Worm (Caenorhabditis elegans) whole organism, L3 larva: ENCODE results near the gene srd-54.

Experiments
- R02D3.7 ChIP-seq: fragments of 150-350 bp; optimal IDR thresholded peaks from 2 replicates; lab custom pipeline; 2014; ENCODE audit warnings: missing biosample characterization, missing genetic modification characterization
- ZK546.5 ChIP-seq: sonication (generic microtip); optimal IDR thresholded peaks from 2 replicates; lab custom pipeline; 2017; ENCODE audit warnings: missing biosample characterization, missing genetic modification characterization
- aly-2 ChIP-seq: fragments of 150-350 bp; optimal IDR thresholded peaks from 2 replicates; lab custom pipeline; 2014; ENCODE audit warnings: missing biosample characterization, missing genetic modification characterization
- ama-1 ChIP-seq: fragments of 150-350 bp; optimal IDR thresholded peaks from 2 replicates; lab custom pipeline; 2018
- ceh-28 ChIP-seq: fragments of 150-350 bp; optimal IDR thresholded peaks from 2 replicates; lab custom pipeline; 2014; ENCODE audit warnings: missing biosample characterization, missing genetic modification reagents, missing genetic modification characterization
- ceh-9 ChIP-seq: sonication (generic microtip); optimal IDR thresholded peaks from 2 replicates; lab custom pipeline; 2018; ENCODE audit warnings: missing biosample characterization, missing genetic modification characterization
- daf-12 ChIP-seq: fragments of 150-350 bp; optimal IDR thresholded peaks from 2 replicates; lab custom pipeline; 2014; ENCODE audit warnings: missing biosample characterization, missing genetic modification reagents, missing genetic modification characterization
- egl-27 ChIP-seq: sonication (generic microtip); optimal IDR thresholded peaks from 4 replicates; lab custom pipeline; 2017; ENCODE audit warnings: missing biosample characterization, missing genetic modification reagents, missing genetic modification characterization
- egl-5 ChIP-seq: fragments of 150-350 bp; optimal IDR thresholded peaks from 2 replicates; lab custom pipeline; 2017; ENCODE audit warnings: missing biosample characterization, missing genetic modification reagents, missing genetic modification characterization, inconsistent platforms
- elt-1 ChIP-seq: fragments of 150-350 bp; optimal IDR thresholded peaks from 2 replicates; lab custom pipeline; 2014; ENCODE audit warnings: missing biosample characterization, missing genetic modification characterization
- elt-2 ChIP-seq: sonication (generic microtip); optimal IDR thresholded peaks from 2 replicates; lab custom pipeline; 2016; ENCODE audit warnings: missing genetic modification reagents, mild to moderate bottlenecking, missing genetic modification characterization, missing compliant biosample characterization
- elt-3 ChIP-seq, 3 experiments: fragments of 150-350 bp in 1 of 3; sonication (generic microtip) in 2 of 3; optimal IDR thresholded peaks; 2 replicates in 2 of 3; 4 replicates in 1 of 3; lab custom pipeline; 2014 to 2017; ENCODE audit warnings: missing biosample characterization in 3 of 3, missing genetic modification characterization in 3 of 3
- fkh-10 ChIP-seq: sonication (generic microtip); optimal IDR thresholded peaks from 2 replicates; lab custom pipeline; 2017; ENCODE audit warnings: missing biosample characterization, missing genetic modification reagents, missing genetic modification characterization
- fkh-2 ChIP-seq: fragments of 150-350 bp; optimal IDR thresholded peaks from 2 replicates; lab custom pipeline; 2014; ENCODE audit warnings: missing biosample characterization, missing genetic modification reagents, missing genetic modification characterization
- fos-1 ChIP-seq: fragments of 150-350 bp; optimal IDR thresholded peaks from 2 replicates; lab custom pipeline; 2014; ENCODE audit warnings: missing biosample characterization, missing genetic modification characterization
- hmg-11 ChIP-seq: sonication (generic microtip); optimal IDR thresholded peaks from 2 replicates; lab custom pipeline; 2016; ENCODE audit warnings: missing genetic modification characterization, missing compliant biosample characterization
- jun-1 ChIP-seq: fragments of 150-350 bp; optimal IDR thresholded peaks from 2 replicates; lab custom pipeline; 2014; ENCODE audit warnings: missing biosample characterization, missing genetic modification reagents, missing genetic modification characterization
- lin-15B ChIP-seq: fragments of 150-350 bp; optimal IDR thresholded peaks from 2 replicates; lab custom pipeline; 2014; ENCODE audit warnings: missing biosample characterization, missing genetic modification characterization
- lin-39 ChIP-seq: fragments of 150-350 bp; optimal IDR thresholded peaks from 2 replicates; lab custom pipeline; 2018; ENCODE audit warnings: missing biosample characterization, missing genetic modification reagents, missing genetic modification characterization
- lsy-12 ChIP-seq: sonication (generic microtip); optimal IDR thresholded peaks from 2 replicates; lab custom pipeline; 2016; ENCODE audit warnings: mild to moderate bottlenecking, missing genetic modification characterization, missing compliant biosample characterization
- mdl-1 ChIP-seq: fragments of 150-350 bp; optimal IDR thresholded peaks from 2 replicates; lab custom pipeline; 2014; ENCODE audit warnings: missing biosample characterization, missing genetic modification characterization
- mml-1 ChIP-seq: fragments of 150-350 bp; sonication (generic microtip); optimal IDR thresholded peaks from 3 replicates; lab custom pipeline; 2014; ENCODE audit warnings: missing biosample characterization, missing genetic modification characterization
- nfya-1 ChIP-seq: sonication (generic microtip); optimal IDR thresholded peaks from 2 replicates; lab custom pipeline; 2017; ENCODE audit warnings: missing genetic modification characterization, mild to moderate bottlenecking, missing compliant biosample characterization, antibody characterized with exemption, moderate library complexity; ENCODE audit not compliant: insufficient read depth
- nhr-11 ChIP-seq: fragments of 150-350 bp; optimal IDR thresholded peaks from 2 replicates; lab custom pipeline; 2014; ENCODE audit warnings: missing biosample characterization, missing genetic modification characterization
- nhr-12 ChIP-seq: fragments of 150-350 bp; optimal IDR thresholded peaks from 2 replicates; lab custom pipeline; 2014; ENCODE audit warnings: missing biosample characterization, missing genetic modification characterization
- nhr-23 ChIP-seq: fragments of 150-350 bp; optimal IDR thresholded peaks from 2 replicates; lab custom pipeline; 2014; ENCODE audit warnings: missing biosample characterization, missing genetic modification reagents, missing genetic modification characterization
- nhr-237 ChIP-seq: fragments of 150-350 bp; optimal IDR thresholded peaks from 2 replicates; lab custom pipeline; 2014; ENCODE audit warnings: missing biosample characterization, missing genetic modification characterization
- nhr-25 ChIP-seq: sonication (generic microtip); optimal IDR thresholded peaks from 2 replicates; lab custom pipeline; 2017; ENCODE audit warnings: missing biosample characterization, missing genetic modification characterization
- nhr-43 ChIP-seq: sonication (generic microtip); optimal IDR thresholded peaks from 2 replicates; lab custom pipeline; 2016; ENCODE audit warnings: mild to moderate bottlenecking, missing genetic modification characterization, missing compliant biosample characterization; ENCODE audit not compliant: poor library complexity, severe bottlenecking
- nhr-67 ChIP-seq: fragments of 150-350 bp; optimal IDR thresholded peaks from 2 replicates; lab custom pipeline; 2014; ENCODE audit warnings: missing biosample characterization, missing genetic modification characterization
- nhr-77 ChIP-seq: fragments of 150-350 bp; optimal IDR thresholded peaks from 2 replicates; lab custom pipeline; 2014; ENCODE audit warnings: missing biosample characterization, missing genetic modification characterization
- pha-4 ChIP-seq: fragments of 150-350 bp; optimal IDR thresholded peaks from 2 replicates; lab custom pipeline; 2014; ENCODE audit warnings: missing biosample characterization, missing genetic modification reagents, missing genetic modification characterization
- pqm-1 ChIP-seq: fragments of 150-350 bp; optimal IDR thresholded peaks from 2 replicates; lab custom pipeline; 2017; ENCODE audit warnings: missing biosample characterization, missing genetic modification characterization, inconsistent platforms
- sea-2 ChIP-seq: fragments of 150-350 bp; sonication (generic microtip); optimal IDR thresholded peaks from 4 replicates; lab custom pipeline; 2014; ENCODE audit warnings: missing biosample characterization, missing genetic modification reagents, missing genetic modification characterization
- snpc-4 ChIP-seq: fragments of 150-350 bp; optimal IDR thresholded peaks from 2 replicates; lab custom pipeline; 2014; ENCODE audit warnings: missing biosample characterization, missing genetic modification characterization
- tbx-2 ChIP-seq: sonication (generic microtip); optimal IDR thresholded peaks from 2 replicates; lab custom pipeline; 2016; ENCODE audit warnings: mild to moderate bottlenecking, missing genetic modification characterization, missing compliant biosample characterization
- unc-39 ChIP-seq: sonication (generic microtip); optimal IDR thresholded peaks from 4 replicates; lab custom pipeline; 2017; ENCODE audit warnings: missing biosample characterization, missing genetic modification characterization
- unc-62 ChIP-seq: fragments of 150-350 bp; sonication (generic microtip); optimal IDR thresholded peaks from 4 replicates; lab custom pipeline; 2014; ENCODE audit warnings: missing biosample characterization, missing genetic modification reagents, missing genetic modification characterization
- zag-1 ChIP-seq: fragments of 150-350 bp; optimal IDR thresholded peaks from 2 replicates; lab custom pipeline; 2014; ENCODE audit warnings: missing biosample characterization, missing genetic modification characterization
- ztf-11 ChIP-seq: fragments of 150-350 bp; optimal IDR thresholded peaks from 2 replicates; lab custom pipeline; 2014; ENCODE audit warnings: missing biosample characterization, missing genetic modification characterization

The srd-54 gene

ce11 chrII:7432327-7432726 lies at the start of gene srd-54:
TSS of gene srd-54 (plus strand) at chrII:7432627.
- TF ChIP-seq daf-12 (tag; lab: Kevin White, UChicago) (no peak), nhr-11 (tag; lab: Kevin White, UChicago) (no peak), elt-1 (tag; lab: Kevin White, UChicago) (no peak), nhr-12 (no peak), hmg-11 (tag; lab: Kevin White, UChicago) (no peak), fkh-2 (no peak), ama-1 (lab: Kevin White, UChicago) (no peak), nhr-67 (tag; lab: Kevin White, UChicago) (no peak), unc-62 (GFP tag; lab: Kevin White, UChicago) (no peak), lin-15B (tag; lab: Kevin White, UChicago) (no peak), R02D3.7 (tag; lab: Kevin White, UChicago) (no peak), nfya-1 (tag; lab: Kevin White, UChicago) (no peak), jun-1 (tag; lab: Kevin White, UChicago) (no peak), elt-2 (tag; lab: Kevin White, UChicago) (no peak), tbx-2 (tag; lab: Kevin White, UChicago) (no peak)

- TF ChIP-seq aly-2 (tag; lab: Kevin White, UChicago) (no peak), lin-39 (tag; lab: Kevin White, UChicago) (no peak)
Measured at ce11 chrII:7385442-7385841, 47.0 kb upstream of the srd-54 start, which contains the start of gene sre-3. TSS of gene sre-3 (plus strand) at chrII:7385742.

- peak; percentile 15 for TF ChIP-seq nhr-23 (tag; lab: Kevin White, UChicago)
- no peak for TF ChIP-seq lin-15B (tag; lab: Kevin White, UChicago)
- TF ChIP-seq unc-39 (tag; lab: Kevin White, UChicago): no peak
- no peak for TF ChIP-seq lsy-12
- TF ChIP-seq nhr-12: no peak
- no peak for TF ChIP-seq egl-27 (tag; lab: Kevin White, UChicago)
- TF ChIP-seq nhr-43 (tag; lab: Kevin White, UChicago): peak; percentile 30
- no peak for TF ChIP-seq zag-1 (tag; lab: Kevin White, UChicago)
- no peak for TF ChIP-seq fkh-10 (GFP tag; lab: Kevin White, UChicago)
- TF ChIP-seq nhr-77: no peak
- TF ChIP-seq nhr-25 (tag; lab: Kevin White, UChicago): peak; percentile 23
- TF ChIP-seq sea-2 (GFP tag; lab: Kevin White, UChicago): no peak
Measured at ce11 chrII:7390335-7390734, 42.1 kb upstream of the srd-54 start.

- TF ChIP-seq ZK546.5 (tag; lab: Kevin White, UChicago) (no peak), elt-2 (tag; lab: Kevin White, UChicago) (peak; percentile 68), nhr-11 (tag; lab: Kevin White, UChicago) (no peak), nfya-1 (tag; lab: Kevin White, UChicago) (peak; percentile 66), daf-12 (tag; lab: Kevin White, UChicago) (no peak), mml-1 (tag; lab: Kevin White, UChicago) (no peak), ceh-9 (tag; lab: Kevin White, UChicago) (no peak), egl-27 (tag; lab: Kevin White, UChicago) (no peak), sea-2 (GFP tag; lab: Kevin White, UChicago) (no peak), fos-1 (tag; lab: Kevin White, UChicago) (peak; percentile 42), unc-62 (GFP tag; lab: Kevin White, UChicago) (peak; percentile 4), hmg-11 (tag; lab: Kevin White, UChicago) (peak; percentile 87), nhr-23 (tag; lab: Kevin White, UChicago) (peak; percentile 54), pha-4 (tag; lab: Kevin White, UChicago) (peak; percentile 49), lsy-12 (no peak), tbx-2 (tag; lab: Kevin White, UChicago) (no peak), elt-3 (tag; optimal IDR thresholded peaks at IDR 0.05; lab: Kevin White, UChicago) (peak in 2 of 3 experiments; percentile 45), nhr-237 (no peak), jun-1 (tag; lab: Kevin White, UChicago) (peak; percentile 65), lin-39 (tag; lab: Kevin White, UChicago) (peak; percentile 63), lin-15B (tag; lab: Kevin White, UChicago) (peak; percentile 43), pqm-1 (tag; lab: Kevin White, UChicago) (peak; percentile 47), nhr-77 (no peak), nhr-25 (tag; lab: Kevin White, UChicago) (peak; percentile 85), nhr-43 (tag; lab: Kevin White, UChicago) (peak; percentile 6), ceh-28 (tag; lab: Kevin White, UChicago) (peak; percentile 49), ztf-11 (tag; lab: Kevin White, UChicago) (no peak), elt-1 (tag; lab: Kevin White, UChicago) (peak; percentile 21), unc-39 (tag; lab: Kevin White, UChicago) (no peak), egl-5 (tag; lab: Kevin White, UChicago) (peak; percentile 56), mdl-1 (tag; lab: Kevin White, UChicago) (no peak), snpc-4 (tag; lab: Kevin White, UChicago) (peak; percentile 8), R02D3.7 (tag; lab: Kevin White, UChicago) (peak; percentile 48)
- TF ChIP-seq, all 47 proteins: peak for 19
Measured at ce11 chrII:7392052-7392694, 40.3 kb upstream of the srd-54 start.
